Worm (Caenorhabditis elegans): ENCODE data around the gene C09G9.8.

Gene C09G9.8

DNA sequence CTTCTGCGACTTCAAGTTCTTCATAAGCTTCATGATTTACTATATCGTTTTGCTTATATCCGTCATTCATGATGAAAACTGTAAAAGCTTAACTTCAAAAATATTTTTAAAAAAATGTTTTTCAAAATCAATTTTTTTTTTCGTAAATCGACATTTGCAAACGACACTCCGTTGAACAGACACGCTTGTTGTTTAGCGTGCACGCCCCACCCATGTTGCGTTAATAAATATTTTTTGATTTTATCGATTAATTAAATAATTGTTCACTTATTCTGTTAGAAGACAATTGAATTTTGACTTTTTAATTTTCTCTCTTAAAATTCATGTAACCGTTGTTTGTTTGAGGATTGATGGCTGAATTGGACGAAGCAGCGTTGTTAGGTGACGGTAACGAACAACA, 44.7 kb downstream of the C09G9.8 start, which contains the start of the genes D1046.2 and cfim-2:
D1046.2 (minus strand) TSS at position 78 of the 400 bp plus-strand sequence.
cfim-2 (plus strand) TSS at position 335 of the 400 bp plus-strand sequence.
- no peak for TF ChIP-seq unc-62 (GFP tag; optimal IDR thresholded peaks at IDR 0.05)

DNA sequence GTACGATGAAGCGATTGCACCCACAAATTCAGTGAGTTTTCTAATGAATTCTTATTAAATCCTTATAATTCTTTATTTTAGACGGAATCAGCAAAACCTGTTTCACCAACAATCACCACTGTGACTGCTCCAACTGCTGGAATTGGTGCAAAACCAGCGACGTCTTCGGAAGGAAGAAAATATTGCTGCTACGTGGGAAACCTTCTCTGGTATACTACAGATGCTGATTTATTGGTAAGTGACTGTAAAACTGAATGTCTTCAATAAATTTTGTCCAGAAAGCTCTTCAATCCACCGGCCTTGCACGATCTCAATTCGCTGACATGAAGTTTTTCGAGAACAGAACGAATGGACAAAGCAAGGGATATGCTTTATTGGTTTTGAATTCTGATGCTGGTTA, 45.2 kb downstream of the C09G9.8 start:
- TF ChIP-seq unc-62 (GFP tag; optimal IDR thresholded peaks at IDR 0.05), result no peak

DNA sequence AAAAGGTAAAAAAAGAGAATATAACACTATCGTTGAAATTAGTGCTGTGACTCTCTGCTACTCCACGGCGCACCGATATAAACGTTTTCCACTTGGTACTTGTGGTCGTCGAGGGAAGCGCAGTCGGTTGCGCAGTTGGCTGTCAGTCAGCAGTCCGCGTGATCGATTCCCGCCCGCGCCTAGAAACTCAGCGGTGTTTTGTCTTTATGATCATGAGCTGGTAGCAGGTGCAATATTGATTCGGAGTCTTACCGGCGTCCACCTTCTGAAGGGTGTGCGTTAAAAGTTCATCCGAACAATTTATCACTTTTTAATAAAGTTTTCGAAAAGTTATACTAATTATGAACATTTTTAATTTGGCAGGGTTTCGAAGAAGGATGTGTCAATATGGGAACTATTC, 45.8 kb downstream of the C09G9.8 start:
- no peak for TF ChIP-seq unc-62 (GFP tag; optimal IDR thresholded peaks at IDR 0.05)

DNA sequence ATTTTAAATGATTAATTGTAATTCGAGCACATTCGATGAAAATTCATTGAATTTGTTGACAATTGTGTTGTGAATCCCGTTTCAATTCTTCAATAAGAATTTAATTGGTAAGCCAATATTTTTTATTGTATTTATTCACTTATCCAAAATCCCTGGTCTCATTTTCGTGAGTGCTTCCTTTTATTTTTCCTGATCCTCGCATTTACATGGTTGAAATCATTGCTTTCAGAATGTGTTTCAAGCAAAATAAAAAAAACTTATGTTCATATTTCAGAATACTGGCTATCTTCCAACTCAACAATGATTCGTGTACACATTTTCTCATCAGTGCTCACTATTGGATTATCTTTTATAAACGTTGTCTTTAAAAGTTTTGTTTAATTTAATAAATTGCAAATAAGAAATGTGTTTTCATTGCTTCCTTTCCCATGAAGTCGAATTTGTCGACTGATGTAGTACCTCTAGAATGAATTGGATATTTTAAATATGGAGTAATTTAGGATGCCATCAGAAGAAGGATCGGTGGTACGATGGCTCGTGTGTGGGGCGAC, 48.7 kb downstream of the C09G9.8 start, which contains the start of the genes D1046.18 and slc-25A26:
D1046.18 (plus strand) TSS at position 301 of the 551 bp plus-strand sequence.
slc-25A26 (plus strand) TSS at position 501 of the 551 bp plus-strand sequence.
- no peak for TF ChIP-seq unc-62 (GFP tag; optimal IDR thresholded peaks at IDR 0.05)
